Fruit fly (Drosophila melanogaster): ENCODE measurements around the gene CG32425.
"Not testable (repeated sequence)": the region's sequence is repeated elsewhere in the genome, so short reads cannot be mapped to it uniquely, and the experiment has no call there.

The CG32425 gene

DNA sequence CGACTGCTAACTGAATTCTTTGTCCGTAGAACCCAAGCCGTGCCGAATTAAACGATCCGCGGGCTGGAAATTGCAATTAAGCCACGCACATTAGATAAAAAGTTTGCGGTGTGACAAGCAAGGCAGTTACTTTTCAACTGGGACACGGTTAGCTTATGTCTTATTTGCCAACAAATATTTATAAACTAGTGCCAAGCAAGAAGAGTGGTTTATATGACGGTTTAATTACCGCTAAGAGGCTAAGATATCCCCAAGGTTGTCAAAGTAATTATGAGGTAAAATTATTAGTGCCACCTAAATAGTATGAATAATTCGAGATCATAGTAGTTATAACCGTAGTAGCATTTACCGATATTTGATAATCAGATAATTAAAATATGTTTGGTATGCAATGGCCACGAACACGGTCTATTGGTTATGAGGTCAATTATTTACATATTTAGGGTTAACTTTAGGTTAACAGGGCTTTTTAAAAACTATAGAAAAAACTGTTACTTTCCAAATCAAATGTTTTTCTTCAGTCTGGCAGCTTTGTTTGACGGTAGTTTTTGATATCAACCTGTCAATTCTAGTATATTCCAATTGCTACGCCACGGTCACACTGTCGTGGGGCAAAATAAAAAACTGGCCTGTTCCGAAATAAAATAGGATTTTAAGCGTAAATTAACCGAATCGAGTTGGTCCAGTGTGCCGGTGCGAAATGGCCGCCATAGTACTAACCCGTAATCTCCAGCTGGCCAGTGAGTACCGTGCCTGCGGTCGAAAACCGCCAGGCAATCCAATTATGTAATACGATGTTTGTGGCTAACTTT is 2.1 kb upstream of the CG32425 start, which contains the start of gene ZnT77C:
Gene ZnT77C, minus strand, starts transcription at position 142 of the 812 bp plus-strand sequence.
- TF ChIP-seq Dll (optimal IDR thresholded peaks at IDR 0.05) (no peak), EcR (GFP tag; optimal IDR thresholded peaks at IDR 0.05) (no peak), usp (GFP tag; optimal IDR thresholded peaks at IDR 0.05) (no peak), CG8478 (optimal IDR thresholded peaks at IDR 0.05) (no peak), pan (optimal IDR thresholded peaks at IDR 0.05) (no peak), psq (optimal IDR thresholded peaks at IDR 0.05) (no peak)

DNA sequence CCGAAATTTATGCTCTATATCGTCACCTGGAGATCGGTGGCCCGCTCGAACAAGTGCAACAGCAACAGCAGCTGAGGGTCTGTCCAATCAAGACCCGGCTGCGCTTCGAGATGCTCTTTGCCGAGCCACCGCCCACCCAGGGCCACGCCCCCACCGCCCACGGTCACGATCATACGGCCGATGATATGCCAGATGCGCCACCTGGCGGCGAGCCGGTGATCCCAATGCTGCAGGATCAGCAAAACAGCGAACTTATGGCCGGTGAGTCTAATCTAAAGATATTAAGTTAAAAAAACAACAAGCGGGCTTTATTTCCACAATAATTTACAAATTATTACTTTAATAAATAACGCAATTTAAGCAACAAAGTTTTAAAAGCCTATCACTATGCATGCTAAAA is 1.1 kb downstream of the CG32425 start:
- TF ChIP-seq EcR (GFP tag; optimal IDR thresholded peaks at IDR 0.05) = no peak
- no peak for TF ChIP-seq pan (optimal IDR thresholded peaks at IDR 0.05)
- TF ChIP-seq Dll (optimal IDR thresholded peaks at IDR 0.05) = no peak
- no peak for TF ChIP-seq CG8478 (optimal IDR thresholded peaks at IDR 0.05)
- no peak for TF ChIP-seq usp (GFP tag; optimal IDR thresholded peaks at IDR 0.05)
- no peak for TF ChIP-seq psq (optimal IDR thresholded peaks at IDR 0.05)

DNA sequence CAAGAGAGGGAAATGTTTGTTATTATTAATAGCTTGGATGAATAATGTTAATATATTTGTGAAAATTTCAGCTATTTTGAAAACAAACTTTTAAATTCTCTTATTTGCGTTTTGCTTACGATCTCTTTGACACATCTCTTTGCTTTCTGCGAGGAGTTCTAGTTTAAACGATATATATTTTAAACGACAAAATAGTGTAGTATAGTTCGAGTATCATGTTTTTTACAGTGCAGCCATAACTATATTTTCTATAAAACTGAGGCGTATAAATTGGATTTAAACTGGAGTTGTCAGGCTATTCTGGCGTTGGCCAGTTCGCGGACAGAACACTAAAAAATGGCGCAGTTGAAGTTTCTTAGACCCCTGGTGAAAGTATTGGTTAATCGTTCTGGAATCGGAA is 2.4 kb downstream of the CG32425 start, which contains the start of gene CG18281:
Gene CG18281, plus strand, starts transcription at position 301 of the 400 bp plus-strand sequence.
- not testable (repeated sequence) for TF ChIP-seq pan (optimal IDR thresholded peaks at IDR 0.05); CG8478 (optimal IDR thresholded peaks at IDR 0.05); usp (GFP tag; optimal IDR thresholded peaks at IDR 0.05)

DNA sequence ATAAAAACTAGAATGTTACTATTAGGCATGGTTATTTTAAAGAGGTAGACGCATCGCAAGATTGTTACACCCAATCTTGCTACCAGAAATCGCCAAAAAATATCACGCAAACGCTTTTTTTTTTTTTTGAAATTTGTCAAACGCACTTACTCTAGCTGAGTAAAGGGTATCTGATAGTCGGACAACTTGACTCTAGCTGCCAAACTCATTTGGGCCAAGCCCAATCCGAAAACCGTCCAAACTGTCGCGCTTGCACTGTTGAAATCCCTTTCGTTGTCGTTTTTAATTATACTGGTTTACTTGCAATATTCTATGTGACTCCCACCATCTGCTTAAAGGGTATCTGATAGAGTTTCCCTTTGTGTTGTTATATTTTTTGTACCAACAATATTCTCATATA is 6.1 kb downstream of the CG32425 start:
- TF ChIP-seq CG8478 (optimal IDR thresholded peaks at IDR 0.05) (no peak), pan (optimal IDR thresholded peaks at IDR 0.05) (no peak), psq (optimal IDR thresholded peaks at IDR 0.05) (no peak), usp (GFP tag; optimal IDR thresholded peaks at IDR 0.05) (no peak), Dll (optimal IDR thresholded peaks at IDR 0.05) (no peak), EcR (GFP tag; optimal IDR thresholded peaks at IDR 0.05) (no peak)

DNA sequence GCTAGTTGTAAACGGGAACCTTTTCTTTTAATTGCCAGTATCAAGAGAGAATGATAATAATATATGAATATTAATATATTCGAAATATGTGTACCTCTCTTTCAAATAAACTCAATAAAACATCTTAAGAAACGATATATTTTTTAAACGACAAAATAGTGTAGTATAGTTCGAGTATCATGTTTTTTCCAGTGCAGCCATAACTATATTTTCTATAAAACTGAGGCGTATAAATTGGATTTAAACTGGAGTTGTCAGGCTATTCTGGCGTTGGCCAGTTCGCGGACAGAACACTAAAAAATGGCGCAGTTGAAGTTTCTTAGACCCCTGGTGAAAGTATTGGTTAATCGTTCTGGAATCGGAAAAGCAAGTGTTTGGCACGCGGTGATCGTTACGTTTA is 6.8 kb downstream of the CG32425 start, which contains the start of gene CG17637:
Gene CG17637, plus strand, starts transcription at position 301 of the 400 bp plus-strand sequence.
- TF ChIP-seq EcR (GFP tag; optimal IDR thresholded peaks at IDR 0.05); usp (GFP tag; optimal IDR thresholded peaks at IDR 0.05); pan (optimal IDR thresholded peaks at IDR 0.05): not testable (repeated sequence)

dm6 chr3L:20505732-20506131 is 8.6 kb downstream of the CG32425 start, which contains the start of gene CG5078:
CG5078 (plus strand) TSS chr3L:20506032.
- TF ChIP-seq usp (GFP tag; optimal IDR thresholded peaks at IDR 0.05) = no peak
- no peak for TF ChIP-seq Dll (optimal IDR thresholded peaks at IDR 0.05)
- no peak for TF ChIP-seq EcR (GFP tag; optimal IDR thresholded peaks at IDR 0.05)
- no peak for TF ChIP-seq psq (optimal IDR thresholded peaks at IDR 0.05)
- TF ChIP-seq CG8478 (optimal IDR thresholded peaks at IDR 0.05) = no peak
- no peak for TF ChIP-seq pan (optimal IDR thresholded peaks at IDR 0.05)

DNA sequence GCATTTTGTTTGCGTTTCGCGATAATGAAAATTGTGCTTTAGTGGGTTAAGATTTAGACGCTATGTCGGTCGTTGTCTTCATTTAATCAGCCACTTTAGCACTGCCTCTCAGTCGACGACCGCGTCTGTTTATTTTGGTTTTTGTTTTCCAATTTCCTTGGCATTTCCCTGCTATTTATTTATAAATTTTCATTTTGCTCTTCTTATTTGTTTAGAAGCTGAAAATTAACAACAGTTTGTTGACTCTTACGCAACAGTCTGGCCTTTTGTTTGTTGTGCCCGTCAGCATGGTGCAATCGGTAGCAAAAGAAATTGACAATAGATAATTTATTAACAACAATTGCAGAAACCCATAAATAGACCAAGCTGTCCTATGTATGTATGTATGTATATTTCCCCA is 10.4 kb downstream of the CG32425 start:
- TF ChIP-seq usp (GFP tag; optimal IDR thresholded peaks at IDR 0.05) (no peak), Dll (optimal IDR thresholded peaks at IDR 0.05) (no peak), psq (optimal IDR thresholded peaks at IDR 0.05) (no peak), CG8478 (optimal IDR thresholded peaks at IDR 0.05) (no peak), pan (optimal IDR thresholded peaks at IDR 0.05) (no peak), EcR (GFP tag; optimal IDR thresholded peaks at IDR 0.05) (no peak)

DNA sequence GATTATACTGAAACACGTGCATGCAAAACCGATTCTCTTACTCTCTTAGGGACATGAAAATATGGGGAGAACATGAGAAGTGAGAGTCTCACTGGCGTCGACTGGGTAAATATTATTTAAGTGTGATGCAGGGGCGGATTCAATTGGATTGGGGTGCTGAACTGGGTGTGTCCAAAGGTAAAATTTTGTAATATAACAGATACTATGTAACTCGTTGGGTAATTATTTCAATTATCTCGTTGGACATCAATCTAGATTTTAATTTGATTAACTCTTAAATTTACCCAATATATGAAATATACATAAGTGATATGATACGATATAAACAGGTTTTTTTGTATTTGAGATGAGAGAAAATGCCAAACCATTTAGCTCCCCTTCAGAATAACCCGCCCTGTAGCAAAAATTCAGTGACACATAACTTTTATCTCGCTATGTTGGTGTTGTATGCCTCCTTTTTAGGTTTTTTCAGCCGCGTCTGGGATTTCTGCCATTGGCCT is 11.1 kb downstream of the CG32425 start:
- no peak for TF ChIP-seq EcR (GFP tag; optimal IDR thresholded peaks at IDR 0.05)
- no peak for TF ChIP-seq Dll (optimal IDR thresholded peaks at IDR 0.05)
- TF ChIP-seq pan (optimal IDR thresholded peaks at IDR 0.05) = no peak
- no peak for TF ChIP-seq usp (GFP tag; optimal IDR thresholded peaks at IDR 0.05)
- no peak for TF ChIP-seq CG8478 (optimal IDR thresholded peaks at IDR 0.05)
- TF ChIP-seq psq (optimal IDR thresholded peaks at IDR 0.05) = no peak

DNA sequence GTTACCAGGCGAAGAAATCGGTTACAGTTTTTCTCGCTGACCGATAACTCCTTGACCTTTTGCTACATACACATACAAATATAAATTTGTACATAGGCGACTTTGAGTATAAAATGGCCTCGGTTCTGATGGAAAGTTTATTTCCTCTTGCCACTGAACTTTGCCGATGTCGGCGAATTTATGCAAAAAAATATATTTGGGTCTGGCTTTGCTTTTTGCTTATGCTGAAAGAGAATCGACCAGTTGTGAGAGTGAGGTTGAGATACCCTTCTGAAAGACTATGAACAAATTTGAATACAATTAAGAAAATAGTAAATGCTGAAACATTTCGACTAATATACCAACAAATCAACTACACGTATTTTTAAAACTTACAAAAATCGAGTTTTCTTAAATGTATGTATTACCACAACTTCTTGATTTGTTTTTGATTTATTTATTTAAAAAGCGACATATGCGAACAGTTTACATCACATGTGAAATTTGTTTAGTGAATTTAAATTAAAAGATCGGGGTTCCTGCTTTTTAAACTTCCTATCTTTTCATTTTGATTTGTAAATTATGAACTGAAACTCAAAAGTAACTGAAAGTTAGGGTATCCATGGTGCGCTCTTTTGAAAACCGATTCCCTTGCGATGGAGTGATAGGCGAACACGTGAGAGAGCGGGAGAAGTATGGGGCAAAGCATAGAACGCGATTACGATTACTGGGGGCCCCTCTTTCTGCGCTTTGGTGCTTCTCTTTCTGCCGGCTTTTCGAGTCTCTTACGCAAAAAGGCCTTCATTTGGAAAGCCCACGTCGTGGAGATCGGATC is 12.2 kb downstream of the CG32425 start:
- TF ChIP-seq CG8478 (optimal IDR thresholded peaks at IDR 0.05) (no peak), usp (GFP tag; optimal IDR thresholded peaks at IDR 0.05) (no peak), psq (optimal IDR thresholded peaks at IDR 0.05) (no peak), Dll (optimal IDR thresholded peaks at IDR 0.05) (no peak)

- TF ChIP-seq CG8478 (optimal IDR thresholded peaks at IDR 0.05) = no peak
- no peak for TF ChIP-seq Dll (optimal IDR thresholded peaks at IDR 0.05)
- TF ChIP-seq pan (optimal IDR thresholded peaks at IDR 0.05) = no peak
- TF ChIP-seq psq (optimal IDR thresholded peaks at IDR 0.05) = no peak
- no peak for TF ChIP-seq EcR (GFP tag; optimal IDR thresholded peaks at IDR 0.05)
- no peak for TF ChIP-seq usp (GFP tag; optimal IDR thresholded peaks at IDR 0.05)
These were observed 14.5 kb downstream of the CG32425 start for dm6 chr3L:20511499-20512108.

DNA sequence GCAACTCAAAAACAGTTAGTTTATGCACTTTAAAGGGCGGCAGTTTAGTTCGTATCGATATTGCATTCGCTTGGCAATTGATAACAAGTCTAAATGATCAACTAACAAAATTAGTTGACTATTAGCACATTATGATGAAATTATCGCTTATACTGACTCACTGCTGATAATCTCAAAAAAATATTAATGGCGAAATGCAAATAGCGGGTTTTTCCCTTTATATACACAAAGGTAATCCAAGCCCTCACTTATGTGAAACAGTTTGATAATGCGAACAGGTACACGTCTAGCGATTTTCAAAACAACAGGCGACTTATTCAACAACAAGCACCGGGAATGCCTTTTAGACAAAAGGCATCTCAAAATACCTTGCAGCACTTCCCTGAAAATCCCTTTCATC is 17.0 kb downstream of the CG32425 start:
- TF ChIP-seq psq (optimal IDR thresholded peaks at IDR 0.05) (no peak), CG8478 (optimal IDR thresholded peaks at IDR 0.05) (no peak), EcR (GFP tag; optimal IDR thresholded peaks at IDR 0.05) (no peak), Dll (optimal IDR thresholded peaks at IDR 0.05) (no peak), pan (optimal IDR thresholded peaks at IDR 0.05) (no peak), usp (GFP tag; optimal IDR thresholded peaks at IDR 0.05) (no peak)

All from whole organism.